Worm (Caenorhabditis elegans): ENCODE results near the gene E02C12.19.

DNA sequence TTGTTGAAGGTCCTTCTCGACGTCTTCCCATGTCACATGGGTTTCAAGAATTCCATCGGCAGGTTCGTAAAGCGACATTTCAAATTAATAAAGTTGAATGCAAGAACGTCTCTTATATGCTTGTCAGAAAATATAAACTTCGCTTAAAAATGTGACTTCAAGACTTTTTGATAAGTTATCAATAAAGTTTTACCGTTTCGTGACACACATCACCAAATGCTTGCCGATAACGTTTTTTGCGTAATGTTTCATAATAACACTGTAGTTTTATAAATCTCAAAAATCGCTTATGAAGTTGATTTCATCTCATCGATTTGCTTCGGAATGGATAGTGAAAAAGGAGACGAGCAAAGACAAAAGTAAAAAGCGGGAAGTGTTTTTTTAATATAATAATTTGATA is 2.8 kb downstream of the E02C12.19 start, which contains the start of gene E02C12.8:
- TF ChIP-seq efl-3 (GFP tag; optimal IDR thresholded peaks at IDR 0.05) (no peak), aly-2 (tag; optimal IDR thresholded peaks at IDR 0.05) (no peak), rnt-1 (tag; optimal IDR thresholded peaks at IDR 0.05) (no peak)

All from whole organism, L1 larva.